Fruit fly (Drosophila melanogaster) whole organism, embryonic: ENCODE measurements around the gene CG31921.

ENCODE experiments used
- Atf3 ChIP-seq: fragments of 200-800 bp; sonication (Bioruptor generic); optimal IDR thresholded peaks from 3 replicates; lab custom pipeline; 2016; ENCODE audit warnings: missing biosample characterization, missing genetic modification characterization
- Awh ChIP-seq: fragments of 200-800 bp; sonication (Bioruptor generic); IDR thresholded peaks from 2 replicates; pipeline ENCODE4, ENCODE4 v1.3.6; 2022; ENCODE audit warnings: missing biosample characterization, missing genetic modification characterization
- Bteb2 ChIP-seq: fragments of 200-800 bp; sonication (Bioruptor generic); optimal IDR thresholded peaks from 2 replicates; lab custom pipeline; 2016; ENCODE audit warnings: missing biosample characterization, missing genetic modification characterization
- CG10209 ChIP-seq: fragments of 200-800 bp; sonication (Bioruptor generic); optimal IDR thresholded peaks from 3 replicates; lab custom pipeline; 2017; ENCODE audit warnings: missing biosample characterization, mild to moderate bottlenecking, missing genetic modification characterization, missing genetic modification reagents
- CG12104 ChIP-seq: fragments of 200-800 bp; sonication (Bioruptor generic); optimal IDR thresholded peaks from 3 replicates; lab custom pipeline; 2016; ENCODE audit warnings: missing biosample characterization, missing genetic modification characterization
- CG13123 ChIP-seq: fragments of 200-800 bp; sonication (Bioruptor generic); optimal IDR thresholded peaks from 2 replicates; lab custom pipeline; 2016; ENCODE audit warnings: missing biosample characterization, missing genetic modification characterization
- CG13424 ChIP-seq: fragments of 200-800 bp; sonication (Bioruptor generic); optimal IDR thresholded peaks from 2 replicates; lab custom pipeline; 2019; ENCODE audit warnings: missing biosample characterization, mild to moderate bottlenecking, missing genetic modification characterization, moderate library complexity
- CG17385 ChIP-seq: fragments of 200-800 bp; sonication (Bioruptor generic); optimal IDR thresholded peaks from 3 replicates; lab custom pipeline; 2018; ENCODE audit warnings: missing biosample characterization, mild to moderate bottlenecking, missing genetic modification characterization
- CG18011 ChIP-seq: fragments of 200-800 bp; sonication (Bioruptor generic); optimal IDR thresholded peaks from 2 replicates; lab custom pipeline; 2017; ENCODE audit warnings: missing biosample characterization, missing genetic modification characterization, mild to moderate bottlenecking, moderate library complexity, missing genotype
- CG32767 ChIP-seq: fragments of 200-800 bp; sonication (Bioruptor generic); IDR thresholded peaks from 2 replicates; pipeline ENCODE4 v1.3.6; 2022; ENCODE audit warnings: missing biosample characterization, missing genetic modification characterization
- CG4424 ChIP-seq: fragments of 200-800 bp; sonication (Bioruptor generic); optimal IDR thresholded peaks from 3 replicates; lab custom pipeline; 2016; ENCODE audit warnings: missing biosample characterization, missing genetic modification characterization
- CG4617 ChIP-seq: fragments of 200-800 bp; sonication (Bioruptor generic); optimal IDR thresholded peaks from 3 replicates; lab custom pipeline; 2016; ENCODE audit warnings: missing biosample characterization, missing genetic modification characterization, borderline replicate concordance
- CG4730 ChIP-seq: fragments of 200-800 bp; sonication (Bioruptor generic); IDR thresholded peaks from 2 replicates; pipeline ENCODE4 v1.3.6; 2022; ENCODE audit warnings: missing biosample characterization, missing genetic modification characterization
- CG6272 ChIP-seq: fragments of 200-800 bp; sonication (Bioruptor generic); IDR thresholded peaks from 2 replicates; pipeline ENCODE4 v1.3.6; 2022; ENCODE audit warnings: missing biosample characterization, missing genetic modification characterization
- CG6765 ChIP-seq: fragments of 200-800 bp; sonication (Bioruptor generic); optimal IDR thresholded peaks from 3 replicates; lab custom pipeline; 2017; ENCODE audit warnings: missing biosample characterization, mild to moderate bottlenecking, missing genetic modification characterization
- CG6791 ChIP-seq: fragments of 200-800 bp; sonication (Bioruptor generic); IDR thresholded peaks from 3 replicates; pipeline ENCODE4 v1.3.6; 2022; ENCODE audit warnings: missing biosample characterization, missing genetic modification characterization; ENCODE audit not compliant: partially characterized antibody
- CG8281 ChIP-seq: fragments of 200-800 bp; sonication (Bioruptor generic); optimal IDR thresholded peaks from 2 replicates; lab custom pipeline; 2018; ENCODE audit warnings: missing biosample characterization, mild to moderate bottlenecking, missing genetic modification characterization, moderate library complexity
- CG9727 ChIP-seq: fragments of 200-800 bp; sonication (Bioruptor generic); optimal IDR thresholded peaks from 3 replicates; lab custom pipeline; 2017; ENCODE audit warnings: missing biosample characterization, mild to moderate bottlenecking, missing genetic modification characterization
- D ChIP-seq, 2 experiments: fragments of 200-800 bp in 1 of 2; fragments of >200 bp in 1 of 2; sonication (Bioruptor generic) in 1 of 2; optimal IDR thresholded peaks; 2 replicates in 1 of 2; 3 replicates in 1 of 2; lab custom pipeline; 2017; ENCODE audit warnings: mild to moderate bottlenecking in 1 of 2, missing biosample characterization in 1 of 2, missing genetic modification characterization in 1 of 2, missing genetic modification reagents in 1 of 2
- Dip3 ChIP-seq: fragments of 200-800 bp; sonication (Bioruptor generic); optimal IDR thresholded peaks from 3 replicates; lab custom pipeline; 2016; ENCODE audit warnings: missing biosample characterization, missing genetic modification characterization
- Dp ChIP-seq: fragments of 200-800 bp; sonication (Bioruptor generic); optimal IDR thresholded peaks from 2 replicates; lab custom pipeline; 2018; ENCODE audit warnings: missing biosample characterization, mild to moderate bottlenecking, missing genetic modification characterization, moderate library complexity
- HLH4C ChIP-seq: fragments of 200-800 bp; sonication (Bioruptor generic); IDR thresholded peaks from 3 replicates; pipeline ENCODE4 v1.3.6; 2022; ENCODE audit warnings: missing biosample characterization, missing genetic modification characterization; ENCODE audit not compliant: partially characterized antibody
- Myb ChIP-seq: fragments of 200-800 bp; sonication (Bioruptor generic); optimal IDR thresholded peaks from 2 replicates; lab custom pipeline; 2016; ENCODE audit warnings: missing biosample characterization, missing genetic modification characterization
- NC2β ChIP-seq: fragments of 200-800 bp; sonication (Bioruptor generic); optimal IDR thresholded peaks from 2 replicates; lab custom pipeline; 2016; ENCODE audit warnings: missing biosample characterization, missing genetic modification characterization
- ara ChIP-seq: fragments of 200-800 bp; sonication (Bioruptor generic); IDR thresholded peaks from 2 replicates; pipeline ENCODE4 v1.3.6; 2022; ENCODE audit warnings: missing biosample characterization, missing genetic modification characterization
- ato ChIP-seq: fragments of 200-800 bp; sonication (Bioruptor generic); IDR thresholded peaks from 2 replicates; pipeline ENCODE4 v1.3.6; 2022; ENCODE audit warnings: missing biosample characterization, missing genetic modification characterization; ENCODE audit not compliant: partially characterized antibody
- bsh ChIP-seq, 2 experiments: fragments of 200-800 bp; sonication (Bioruptor generic); optimal IDR thresholded peaks; 2 replicates each; lab custom pipeline; 2017 to 2018; ENCODE audit warnings: mild to moderate bottlenecking in 2 of 2, missing biosample characterization in 2 of 2, missing genetic modification characterization in 2 of 2, moderate library complexity in 1 of 2
- chm ChIP-seq: fragments of 200-800 bp; sonication (Bioruptor generic); IDR thresholded peaks from 2 replicates; pipeline ENCODE4 v1.3.6; 2022; ENCODE audit warnings: missing biosample characterization, missing genetic modification characterization
- da ChIP-seq: fragments of 200-800 bp; sonication (Bioruptor generic); optimal IDR thresholded peaks from 2 replicates; lab custom pipeline; 2016; ENCODE audit warnings: missing biosample characterization, missing genetic modification characterization
- dpn ChIP-seq, 2 experiments: fragments of 200-800 bp; sonication (Bioruptor generic); optimal IDR thresholded peaks; 3 replicates each; lab custom pipeline; 2016; ENCODE audit warnings: missing biosample characterization in 2 of 2, missing genetic modification characterization in 2 of 2
- emc ChIP-seq: fragments of 200-800 bp; sonication (Bioruptor generic); optimal IDR thresholded peaks from 2 replicates; lab custom pipeline; 2016; ENCODE audit warnings: missing biosample characterization, missing genetic modification characterization
- en ChIP-seq: fragments of 200-800 bp; sonication (Bioruptor generic); optimal IDR thresholded peaks from 2 replicates; lab custom pipeline; 2016; ENCODE audit warnings: missing biosample characterization, missing genetic modification characterization
- fd96Cb ChIP-seq: fragments of 200-800 bp; sonication (Bioruptor generic); optimal IDR thresholded peaks from 2 replicates; lab custom pipeline; 2018; ENCODE audit warnings: missing biosample characterization, mild to moderate bottlenecking, missing genetic modification characterization, moderate library complexity
- gro ChIP-seq: fragments of 200-800 bp; sonication (Bioruptor generic); optimal IDR thresholded peaks from 2 replicates; lab custom pipeline; 2016; ENCODE audit warnings: missing biosample characterization, missing genetic modification characterization
- ham ChIP-seq: fragments of 200-800 bp; sonication (Bioruptor generic); IDR thresholded peaks from 2 replicates; pipeline ENCODE4 v1.3.6; 2022; ENCODE audit warnings: missing biosample characterization, missing genetic modification characterization
- ken ChIP-seq: fragments of 200-800 bp; sonication (Bioruptor generic); IDR thresholded peaks from 3 replicates; pipeline ENCODE4 v1.3.6; 2022; ENCODE audit warnings: missing biosample characterization, missing genetic modification characterization
- lilli ChIP-seq: fragments of 200-800 bp; sonication (Bioruptor generic); optimal IDR thresholded peaks from 3 replicates; lab custom pipeline; 2016; ENCODE audit warnings: missing biosample characterization, missing genetic modification characterization
- mirr ChIP-seq: fragments of 200-800 bp; sonication (Bioruptor generic); optimal IDR thresholded peaks from 3 replicates; lab custom pipeline; 2018; ENCODE audit warnings: missing biosample characterization, mild to moderate bottlenecking, missing genetic modification characterization
- mld ChIP-seq: fragments of 200-800 bp; sonication (Bioruptor generic); IDR thresholded peaks from 3 replicates; pipeline ENCODE4 v1.3.6; 2022; ENCODE audit warnings: missing biosample characterization, missing genetic modification characterization; ENCODE audit not compliant: partially characterized antibody
- nmo ChIP-seq: fragments of 200-800 bp; sonication (Bioruptor generic); optimal IDR thresholded peaks from 2 replicates; lab custom pipeline; 2018; ENCODE audit warnings: missing biosample characterization, mild to moderate bottlenecking, missing genetic modification characterization, moderate library complexity
- nom ChIP-seq: fragments of 200-800 bp; sonication (Bioruptor generic); optimal IDR thresholded peaks from 2 replicates; lab custom pipeline; 2017; ENCODE audit warnings: missing biosample characterization, missing genetic modification characterization, mild to moderate bottlenecking, moderate library complexity, missing genetic modification reagents
- peb ChIP-seq: fragments of 200-800 bp; sonication (Bioruptor generic); IDR thresholded peaks from 2 replicates; pipeline ENCODE4 v1.3.6; 2022; ENCODE audit warnings: missing biosample characterization, missing genetic modification characterization
- pum ChIP-seq: fragments of 200-800 bp; sonication (Bioruptor generic); optimal IDR thresholded peaks from 2 replicates; lab custom pipeline; 2016; ENCODE audit warnings: missing biosample characterization, missing genetic modification characterization
- pzg ChIP-seq: fragments of 200-800 bp; sonication (Bioruptor generic); optimal IDR thresholded peaks from 3 replicates; lab custom pipeline; 2018; ENCODE audit warnings: missing biosample characterization, mild to moderate bottlenecking, missing genetic modification characterization, moderate library complexity
- sima ChIP-seq: fragments of 200-800 bp; sonication (Bioruptor generic); optimal IDR thresholded peaks from 2 replicates; lab custom pipeline; 2016; ENCODE audit warnings: missing biosample characterization, missing genetic modification characterization
- sob ChIP-seq: fragments of 200-800 bp; sonication (Bioruptor generic); IDR thresholded peaks from 2 replicates; pipeline ENCODE4 v1.3.6; 2022; ENCODE audit warnings: missing biosample characterization, missing genetic modification characterization
- sug ChIP-seq: fragments of 200-800 bp; optimal IDR thresholded peaks from 2 replicates; lab custom pipeline; 2019; ENCODE audit warnings: missing biosample characterization, mild to moderate bottlenecking, missing genetic modification characterization, moderate library complexity
- trh ChIP-seq: fragments of 200-800 bp; sonication (Bioruptor generic); optimal IDR thresholded peaks from 2 replicates; lab custom pipeline; 2016; ENCODE audit warnings: missing biosample characterization, missing genetic modification characterization
- vvl ChIP-seq: fragments of 200-800 bp; sonication (Bioruptor generic); IDR thresholded peaks from 2 replicates; pipeline ENCODE4 v1.3.6; 2022; ENCODE audit warnings: missing biosample characterization, missing genetic modification characterization
- zen ChIP-seq: fragments of 200-800 bp; sonication (Bioruptor generic); optimal IDR thresholded peaks from 3 replicates; lab custom pipeline; 2018; ENCODE audit warnings: missing biosample characterization, mild to moderate bottlenecking, missing genetic modification characterization, moderate library complexity

Gene CG31921

DNA sequence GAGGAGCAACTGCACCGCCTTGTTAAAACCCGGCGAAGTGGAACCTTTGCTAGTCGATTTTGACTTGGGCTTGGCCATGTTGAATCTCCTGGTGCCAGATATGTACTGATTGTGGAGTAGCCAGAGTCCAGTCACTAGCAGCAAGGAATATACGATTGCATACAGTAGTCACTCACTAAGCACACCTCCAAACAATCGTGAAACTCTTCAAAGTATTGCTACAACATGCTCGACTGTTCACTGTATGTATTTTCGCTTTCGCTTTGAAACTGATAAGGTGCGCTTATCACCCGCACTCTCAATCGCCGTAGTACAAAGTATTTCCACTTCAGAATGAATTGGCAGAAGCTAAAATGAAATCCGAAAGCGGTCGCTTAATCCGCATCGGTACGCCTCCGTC lies 45.7 kb downstream of the CG31921 start (continued):
- peak; percentile 87 for TF ChIP-seq lilli
- peak; percentile 91 for TF ChIP-seq nom
- TF ChIP-seq CG4424 (GFP tag; lab: Kevin White, UChicago), result peak; percentile 29
- TF ChIP-seq pum (GFP tag; lab: Kevin White, UChicago), result peak; percentile 51
- no peak for TF ChIP-seq CG8281 (tag; lab: Kevin White, UChicago)
- peak; percentile 43 for TF ChIP-seq en (GFP tag; lab: Kevin White, UChicago)
- peak; percentile 59; the same call in 1 of the 2 replicates for TF ChIP-seq CG4730 (GFP tag; lab: Robert Waterston, UW)
- TF ChIP-seq fd96Cb, result peak; percentile 12
- TF ChIP-seq Atf3 (GFP tag; lab: Kevin White, UChicago), result no peak
- peak; percentile 53 for TF ChIP-seq Bteb2
- TF ChIP-seq emc (GFP tag; lab: Kevin White, UChicago), result no peak
- TF ChIP-seq bsh (GFP tag; optimal IDR thresholded peaks at IDR 0.05; lab: Kevin White, UChicago), result peak; percentile 46 to 54
- no peak for TF ChIP-seq D (optimal IDR thresholded peaks at IDR 0.05; lab: Kevin White, UChicago)
- no peak for TF ChIP-seq D (GFP tag; optimal IDR thresholded peaks at IDR 0.05; lab: Kevin White, UChicago)
- peak; percentile 53; the same call in 1 of the 2 replicates for TF ChIP-seq Awh (GFP tag; lab: Robert Waterston, UW)
- peak; percentile 15 for TF ChIP-seq nmo
- TF ChIP-seq ara, result no peak; the same call in 1 of the 2 replicates
- TF ChIP-seq mirr (GFP tag; lab: Kevin White, UChicago), result peak; percentile 87
- TF ChIP-seq zen (tag; lab: Kevin White, UChicago), result no peak
- peak; percentile 77; the same call in 2 of the 3 replicates for TF ChIP-seq ken (GFP tag; lab: Robert Waterston, UW)
- TF ChIP-seq peb, result no peak
- TF ChIP-seq CG32767, result no peak
- no peak for TF ChIP-seq CG9727 (GFP tag; lab: Kevin White, UChicago)
- TF ChIP-seq mld (GFP tag; lab: Robert Waterston, UW), result no peak
- TF ChIP-seq ham (GFP tag; lab: Robert Waterston, UW), result no peak; the same call in 1 of the 2 replicates
- peak; percentile 13 for TF ChIP-seq CG12104 (GFP tag; lab: Kevin White, UChicago)
- TF ChIP-seq CG18011, result peak; percentile 24
- TF ChIP-seq CG6791 (GFP tag; lab: Robert Waterston, UW), result no peak
- peak; percentile 22 for TF ChIP-seq pzg (GFP tag; lab: Kevin White, UChicago)
- peak; percentile 84 for TF ChIP-seq vvl
- no peak for TF ChIP-seq Dp (GFP tag; lab: Kevin White, UChicago)
- no peak for TF ChIP-seq sima (GFP tag; lab: Kevin White, UChicago)
- TF ChIP-seq dpn (GFP tag; optimal IDR thresholded peaks at IDR 0.05; lab: Kevin White, UChicago), result peak; percentile 73 to 83
- peak; percentile 70 for TF ChIP-seq CG17385
- peak; percentile 46 for TF ChIP-seq Myb (GFP tag; lab: Kevin White, UChicago)
- peak; percentile 68 for TF ChIP-seq CG6765 (GFP tag; lab: Kevin White, UChicago)
- TF ChIP-seq CG13424 (tag; lab: Kevin White, UChicago), result peak; percentile 57
- peak; percentile 43 for TF ChIP-seq NC2β (GFP tag; lab: Kevin White, UChicago)
- peak; percentile 68 for TF ChIP-seq sug (tag; lab: Kevin White, UChicago)
- peak; percentile 86 for TF ChIP-seq chm (GFP tag; lab: Robert Waterston, UW)
- TF ChIP-seq CG13123 (GFP tag; lab: Kevin White, UChicago), result no peak
- TF ChIP-seq CG4617 (GFP tag; lab: Kevin White, UChicago), result no peak
- no peak for TF ChIP-seq HLH4C
- TF ChIP-seq Dip3 (GFP tag; lab: Kevin White, UChicago), result peak; percentile 77
- TF ChIP-seq gro, result peak; percentile 78
- TF ChIP-seq da (GFP tag; lab: Kevin White, UChicago), result peak; percentile 37
- TF ChIP-seq CG6272 (GFP tag; lab: Robert Waterston, UW), result peak; percentile 35; the same call in 1 of the 2 replicates
- TF ChIP-seq CG10209 (GFP tag; lab: Kevin White, UChicago), result peak; percentile 55
- TF ChIP-seq sob (GFP tag; lab: Robert Waterston, UW), result peak; percentile 83
- TF ChIP-seq trh (GFP tag; lab: Kevin White, UChicago), result peak; percentile 10
- no peak for TF ChIP-seq ato (GFP tag; lab: Robert Waterston, UW)
